Fruit fly (Drosophila melanogaster): ENCODE data around the gene slif.

slif gene

DNA sequence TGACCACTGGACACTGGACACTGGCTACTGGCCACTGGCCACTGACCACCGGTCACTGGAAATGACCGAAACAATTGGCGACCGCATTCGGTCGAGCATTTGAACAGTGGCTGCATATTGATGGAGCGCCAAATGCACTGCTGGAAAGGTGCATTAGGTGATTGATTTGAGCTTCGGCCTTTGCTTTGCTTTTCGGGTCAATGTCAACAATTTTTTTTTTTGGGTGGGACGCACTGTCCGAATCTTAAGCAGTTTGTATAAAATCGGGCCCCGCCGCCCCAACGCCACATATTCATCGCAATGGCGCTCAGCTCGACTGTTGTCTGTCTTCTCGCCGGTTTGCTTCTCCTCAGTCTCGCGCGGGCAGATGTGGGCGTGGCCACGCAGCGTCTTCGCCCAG is 20.4 kb upstream of the slif start, which contains the start of gene CG13239:
CG13239 (plus strand) TSS at position 301 of the 400 bp plus-strand sequence.
- TF ChIP-seq ss (GFP tag; optimal IDR thresholded peaks at IDR 0.05) (no peak), CG6808 (GFP tag; optimal IDR thresholded peaks at IDR 0.05) (no peak), cyc (GFP tag; optimal IDR thresholded peaks at IDR 0.05) (no peak), Hr39 (GFP tag; optimal IDR thresholded peaks at IDR 0.05) (no peak), CG3032 (tag; optimal IDR thresholded peaks at IDR 0.05) (no peak), CG10631 (GFP tag; optimal IDR thresholded peaks at IDR 0.05) (no peak), CG34406 (GFP tag; optimal IDR thresholded peaks at IDR 0.05) (no peak), Smox (GFP tag; optimal IDR thresholded peaks at IDR 0.05) (no peak), net (GFP tag; optimal IDR thresholded peaks at IDR 0.05) (no peak), vri (GFP tag; optimal IDR thresholded peaks at IDR 0.05) (no peak), esn (GFP tag; optimal IDR thresholded peaks at IDR 0.05) (no peak), Gug (GFP tag; IDR thresholded peaks at IDR 0.05) (no peak)

DNA sequence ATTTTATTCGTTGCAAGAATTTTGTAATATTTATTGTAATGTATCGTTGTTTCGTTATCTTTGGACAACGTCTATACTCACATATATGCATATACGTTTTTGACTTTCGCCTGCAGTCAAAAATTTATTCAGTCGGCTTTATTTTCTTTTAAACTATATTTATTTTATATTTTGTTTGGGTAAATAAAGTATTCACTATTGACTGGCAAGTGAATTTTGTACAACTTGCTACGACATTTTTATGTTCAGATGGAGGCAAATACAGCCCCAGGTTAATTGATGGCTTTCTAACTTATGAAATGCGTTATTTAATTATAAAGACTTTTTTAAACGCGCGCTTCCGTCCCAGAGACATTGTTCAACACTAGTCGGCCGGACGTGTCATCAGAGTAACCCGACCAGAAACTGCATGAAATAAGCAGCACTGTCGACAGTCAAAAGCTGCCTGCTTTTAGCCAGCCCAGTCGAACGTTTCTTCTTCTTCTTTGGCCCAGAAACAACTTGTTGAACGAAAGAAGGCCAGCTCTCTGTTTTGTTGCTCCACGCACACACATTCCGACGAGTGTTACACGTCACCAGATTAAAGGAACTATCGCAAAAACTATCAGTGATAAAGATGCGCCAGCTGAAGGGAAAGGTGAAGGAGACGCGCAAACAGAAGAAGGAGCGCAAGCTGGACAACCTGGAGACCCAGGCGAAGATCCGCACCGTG is 17.3 kb upstream of the slif start, which contains the start of gene CG33169:
CG33169 (plus strand) TSS at position 498 of the 712 bp plus-strand sequence.
- TF ChIP-seq CG15336 (GFP tag; IDR thresholded peaks at IDR 0.05) (no peak), Eip78C (GFP tag) (peak; percentile 70), Lpt (GFP tag; optimal IDR thresholded peaks at IDR 0.05) (peak; percentile 49), pdm3 (GFP tag; optimal IDR thresholded peaks at IDR 0.05) (peak; percentile 57), Blimp-1 (GFP tag; optimal IDR thresholded peaks at IDR 0.05) (peak; percentile 41), CG11294 (GFP tag; IDR thresholded peaks at IDR 0.05) (0 out of 2 replicates have a peak, but pooled peaks have one; percentile 41), CG4318 (GFP tag; optimal IDR thresholded peaks at IDR 0.05) (no peak), CG3919 (GFP tag; optimal IDR thresholded peaks at IDR 0.05) (peak; percentile 73), CG7368 (GFP tag; optimal IDR thresholded peaks at IDR 0.05) (peak; percentile 37), CG8119 (GFP tag; IDR thresholded peaks at IDR 0.05) (no peak), salr (GFP tag; optimal IDR thresholded peaks at IDR 0.05) (peak in 1 of 2 experiments; percentile 63), CG16779 (tag; optimal IDR thresholded peaks at IDR 0.05) (no peak), cyc (GFP tag; optimal IDR thresholded peaks at IDR 0.05) (peak; percentile 84), CG10669 (GFP tag; optimal IDR thresholded peaks at IDR 0.05) (peak; percentile 26), Sox14 (GFP tag; optimal IDR thresholded peaks at IDR 0.05) (peak; percentile 77), Met (GFP tag; optimal IDR thresholded peaks at IDR 0.05) (peak; percentile 50), lz (GFP tag; optimal IDR thresholded peaks at IDR 0.05) (peak; percentile 70), CG11762 (GFP tag; optimal IDR thresholded peaks at IDR 0.05; ENCODE audit: insufficient read depth) (no peak), Ets96B (tag; optimal IDR thresholded peaks at IDR 0.05) (peak; percentile 21), CG11902 (GFP tag; optimal IDR thresholded peaks at IDR 0.05) (peak; percentile 67), topi (GFP tag; optimal IDR thresholded peaks at IDR 0.05) (peak; percentile 65), acj6 (GFP tag; optimal IDR thresholded peaks at IDR 0.05) (peak; percentile 38), CG3032 (tag; optimal IDR thresholded peaks at IDR 0.05) (peak; percentile 46), OdsH (GFP tag; optimal IDR thresholded peaks at IDR 0.05) (peak; percentile 53), CG10631 (GFP tag; optimal IDR thresholded peaks at IDR 0.05) (peak; percentile 54), CG31627 (GFP tag; optimal IDR thresholded peaks at IDR 0.05) (peak; percentile 85), CG6163 (GFP tag; IDR thresholded peaks at IDR 0.05) (peak; percentile 73), fd59A (GFP tag; optimal IDR thresholded peaks at IDR 0.05) (peak; percentile 23), Eip93F (GFP tag; optimal IDR thresholded peaks at IDR 0.05) (no peak), CG6808 (GFP tag; optimal IDR thresholded peaks at IDR 0.05) (no peak), esn (GFP tag; optimal IDR thresholded peaks at IDR 0.05) (peak; percentile 74), Ets21C (GFP tag; optimal IDR thresholded peaks at IDR 0.05) (peak; percentile 44), ss (GFP tag; optimal IDR thresholded peaks at IDR 0.05) (peak in 1 of 2 experiments; percentile 49), dac (GFP tag; optimal IDR thresholded peaks at IDR 0.05) (peak; percentile 18), spab (GFP tag; optimal IDR thresholded peaks at IDR 0.05) (no peak), CG8319 (GFP tag; optimal IDR thresholded peaks at IDR 0.05) (peak; percentile 50), svp (GFP tag) (peak; percentile 82), CG9139 (GFP tag; optimal IDR thresholded peaks at IDR 0.05) (no peak), Sox102F (GFP tag; optimal IDR thresholded peaks at IDR 0.05) (peak; percentile 44), fkh (GFP tag; optimal IDR thresholded peaks at IDR 0.05) (no peak), Smox (GFP tag; optimal IDR thresholded peaks at IDR 0.05) (peak; percentile 36), Eip75B (GFP tag; optimal IDR thresholded peaks at IDR 0.05) (peak; percentile 92), CG8632 (GFP tag; optimal IDR thresholded peaks at IDR 0.05) (no peak)
